Worm (Caenorhabditis elegans) whole organism, mixed stage, embryonic: Measurements from ENCODE around the gene knl-1.

Source experiments
- bed-3 ChIP-seq: fragments of 200-800 bp; sonication (Bioruptor generic); optimal IDR thresholded peaks from 3 replicates; lab custom pipeline; 2018; ENCODE audit warnings: mild to moderate bottlenecking, missing genetic modification characterization, moderate library complexity, missing compliant biosample characterization
- ham-2 ChIP-seq: fragments of 200-800 bp; sonication (Bioruptor generic); optimal IDR thresholded peaks from 2 replicates; lab custom pipeline; 2018; ENCODE audit warnings: mild to moderate bottlenecking, missing genetic modification characterization, missing compliant biosample characterization
- hlh-1 ChIP-seq: fragments of 150-350 bp; optimal IDR thresholded peaks from 2 replicates; lab custom pipeline; 2014; ENCODE audit warnings: missing biosample characterization, missing genetic modification reagents, missing genetic modification characterization
- lin-13 ChIP-seq: fragments of 150-350 bp; optimal IDR thresholded peaks from 2 replicates; lab custom pipeline; 2014; ENCODE audit warnings: missing biosample characterization, missing genetic modification characterization
- lin-32 ChIP-seq: fragments of 200-800 bp; sonication (Bioruptor generic); optimal IDR thresholded peaks from 2 replicates; lab custom pipeline; 2018; ENCODE audit warnings: mild to moderate bottlenecking, missing genetic modification characterization, missing compliant biosample characterization
- nhr-237 ChIP-seq: fragments of 150-350 bp; optimal IDR thresholded peaks from 2 replicates; lab custom pipeline; 2014; ENCODE audit warnings: missing biosample characterization, missing genetic modification characterization
- nhr-76 ChIP-seq: sonication (generic microtip); optimal IDR thresholded peaks from 2 replicates; lab custom pipeline; 2017; ENCODE audit warnings: missing biosample characterization, missing genetic modification characterization
- pha-4 ChIP-seq: fragments of 150-350 bp; optimal IDR thresholded peaks from 2 replicates; lab custom pipeline; 2018; ENCODE audit warnings: missing biosample characterization, missing genetic modification reagents, missing genetic modification characterization
- snpc-4 ChIP-seq: fragments of 150-350 bp; optimal IDR thresholded peaks from 2 replicates; lab custom pipeline; 2014; ENCODE audit warnings: missing biosample characterization, missing genetic modification characterization
- sptf-1 ChIP-seq: sonication (generic microtip); optimal IDR thresholded peaks from 2 replicates; lab custom pipeline; 2017; ENCODE audit warnings: mild to moderate bottlenecking, missing genetic modification characterization, moderate library complexity, missing compliant biosample characterization
- unc-62 ChIP-seq: fragments of 150-350 bp; optimal IDR thresholded peaks from 2 replicates; lab custom pipeline; 2014; ENCODE audit warnings: missing biosample characterization, missing genetic modification reagents, missing genetic modification characterization
- ztf-11 ChIP-seq: fragments of 150-350 bp; optimal IDR thresholded peaks from 2 replicates; lab custom pipeline; 2014; ENCODE audit warnings: missing biosample characterization, missing genetic modification characterization

DNA sequence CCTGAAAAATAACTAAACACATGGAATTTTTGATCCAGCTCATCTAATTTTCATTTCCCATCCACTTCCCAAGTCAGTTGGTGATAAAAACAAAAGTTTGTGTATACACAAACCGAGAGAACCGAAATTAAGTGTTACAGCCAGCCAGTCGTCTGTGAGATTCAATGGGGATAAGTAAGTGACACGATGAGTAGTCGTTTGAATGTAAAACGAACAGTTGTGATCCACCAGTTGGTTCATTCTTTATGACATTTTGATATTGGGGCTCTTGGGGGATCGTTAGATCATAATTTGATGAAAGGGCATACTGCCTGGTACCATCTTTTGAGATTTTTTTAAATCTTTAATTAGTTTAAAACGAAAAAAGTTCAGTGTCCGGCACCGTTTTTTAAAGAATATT is 36.4 kb downstream of the knl-1 start:
- TF ChIP-seq nhr-237 (tag; lab: Kevin White, UChicago), result no peak
- TF ChIP-seq sptf-1 (tag; lab: Kevin White, UChicago), result no peak
- no peak for TF ChIP-seq lin-13
- no peak for TF ChIP-seq ham-2 (GFP tag; lab: Kevin White, UChicago)
- TF ChIP-seq unc-62 (GFP tag; lab: Kevin White, UChicago), result no peak
- no peak for TF ChIP-seq pha-4
- no peak for TF ChIP-seq bed-3
- peak; percentile 91 for TF ChIP-seq hlh-1 (tag; lab: Kevin White, UChicago)
- TF ChIP-seq nhr-76 (tag; lab: Kevin White, UChicago), result no peak
- no peak for TF ChIP-seq snpc-4 (tag; lab: Kevin White, UChicago)
- TF ChIP-seq ztf-11 (tag; lab: Kevin White, UChicago), result no peak
- TF ChIP-seq lin-32 (GFP tag; lab: Kevin White, UChicago), result no peak
